Worm (Caenorhabditis elegans) whole organism, L1 larva: Measurements from ENCODE around the gene sec-61.A.

Source experiments
- C04F5.9 ChIP-seq: sonication (generic microtip); optimal IDR thresholded peaks from 2 replicates; lab custom pipeline; 2016; ENCODE audit warnings: missing genetic modification characterization, missing compliant biosample characterization
- aly-2 ChIP-seq: fragments of 150-350 bp; optimal IDR thresholded peaks from 2 replicates; lab custom pipeline; 2014; ENCODE audit warnings: missing biosample characterization, missing genetic modification characterization
- ama-1 ChIP-seq: fragments of 150-350 bp; optimal IDR thresholded peaks from 2 replicates; lab custom pipeline; 2014
- ceh-63 ChIP-seq: fragments of 200-800 bp; sonication (Bioruptor generic); optimal IDR thresholded peaks from 2 replicates; lab custom pipeline; 2018; ENCODE audit warnings: mild to moderate bottlenecking, missing genetic modification characterization, missing compliant biosample characterization
- ceh-82 ChIP-seq, 3 experiments: fragments of 150-350 bp in 1 of 3; sonication (generic microtip) in 2 of 3; optimal IDR thresholded peaks; 2 replicates each; lab custom pipeline; 2014 to 2017; ENCODE audit warnings: missing biosample characterization in 3 of 3, missing genetic modification characterization in 3 of 3
- ceh-88 ChIP-seq: fragments of 200-800 bp; sonication (Bioruptor generic); IDR thresholded peaks from 2 replicates; pipeline ENCODE4 v1.3.6; 2022; ENCODE audit warnings: missing genetic modification characterization, missing compliant biosample characterization
- ceh-90 ChIP-seq: sonication (generic microtip); optimal IDR thresholded peaks from 2 replicates; lab custom pipeline; 2016; ENCODE audit warnings: missing genetic modification characterization, missing compliant biosample characterization
- dpl-1 ChIP-seq, 3 experiments: fragments of 150-350 bp in 2 of 3; sonication (generic microtip) in 1 of 3; optimal IDR thresholded peaks; 2 replicates each; lab custom pipeline; 2014 to 2017; ENCODE audit warnings: missing biosample characterization in 3 of 3, missing genetic modification characterization in 3 of 3, missing genetic modification reagents in 3 of 3
- dsc-1 ChIP-seq: sonication (generic microtip); optimal IDR thresholded peaks from 2 replicates; lab custom pipeline; 2016; ENCODE audit warnings: mild to moderate bottlenecking, missing genetic modification characterization, missing compliant biosample characterization
- efl-1 ChIP-seq, 4 experiments: fragments of 150-350 bp; optimal IDR thresholded peaks in 3 of 4; peaks in 1 of 4; 1 replicate in 1 of 4; 2 replicates in 3 of 4; lab custom pipeline; 2014; ENCODE audit warnings: missing biosample characterization in 2 of 4, missing genetic modification characterization in 2 of 4, missing genetic modification reagents in 2 of 4
- egl-27 ChIP-seq, 2 experiments: fragments of 150-350 bp in 1 of 2; sonication (generic microtip); optimal IDR thresholded peaks; 3 replicates each; lab custom pipeline; 2017 to 2018; ENCODE audit warnings: missing biosample characterization in 2 of 2, missing genetic modification characterization in 2 of 2, missing genetic modification reagents in 2 of 2
- elt-2 ChIP-seq: sonication (generic microtip); optimal IDR thresholded peaks from 2 replicates; lab custom pipeline; 2016; ENCODE audit warnings: missing genetic modification characterization, mild to moderate bottlenecking, inconsistent platforms, missing compliant biosample characterization, missing genetic modification reagents
- elt-3 ChIP-seq, 6 experiments: fragments of 150-350 bp in 1 of 6; sonication (generic microtip); optimal IDR thresholded peaks; 2 replicates each; lab custom pipeline; 2017 to 2018; ENCODE audit warnings: missing biosample characterization in 6 of 6, missing genetic modification characterization in 6 of 6, inconsistent platforms in 1 of 6
- fkh-10 ChIP-seq: sonication (generic microtip); optimal IDR thresholded peaks from 2 replicates; lab custom pipeline; 2017; ENCODE audit warnings: missing biosample characterization, missing genetic modification reagents, missing genetic modification characterization
- fkh-4 ChIP-seq: sonication (generic microtip); optimal IDR thresholded peaks from 2 replicates; lab custom pipeline; 2016; ENCODE audit warnings: missing compliant biosample characterization, missing genetic modification characterization, borderline replicate concordance
- fkh-8 ChIP-seq: sonication (generic microtip); optimal IDR thresholded peaks from 2 replicates; lab custom pipeline; 2016; ENCODE audit warnings: mild to moderate bottlenecking, missing genetic modification characterization, missing compliant biosample characterization
- fos-1 ChIP-seq: fragments of 150-350 bp; optimal IDR thresholded peaks from 2 replicates; lab custom pipeline; 2014; ENCODE audit warnings: missing biosample characterization, missing genetic modification characterization
- grh-1 ChIP-seq: fragments of 200-800 bp; sonication (Bioruptor generic); IDR thresholded peaks from 2 replicates; pipeline ENCODE4 v1.3.6; 2022; ENCODE audit warnings: missing genetic modification reagents, missing genetic modification characterization, missing compliant biosample characterization
- hlh-4 ChIP-seq: sonication (generic microtip); optimal IDR thresholded peaks from 2 replicates; lab custom pipeline; 2016; ENCODE audit warnings: mild to moderate bottlenecking, missing genetic modification characterization, missing compliant biosample characterization
- hpl-2 ChIP-seq: fragments of 150-350 bp; optimal IDR thresholded peaks from 2 replicates; lab custom pipeline; 2014; ENCODE audit warnings: missing biosample characterization, missing genetic modification reagents, missing genetic modification characterization
- isw-1 ChIP-seq: fragments of 200-800 bp; sonication (Bioruptor generic); IDR thresholded peaks from 2 replicates; pipeline ENCODE4 v1.3.6; 2022; ENCODE audit warnings: missing genetic modification characterization, missing compliant biosample characterization
- jun-1 ChIP-seq: fragments of 150-350 bp; optimal IDR thresholded peaks from 2 replicates; lab custom pipeline; 2014; ENCODE audit warnings: missing biosample characterization, missing genetic modification reagents, missing genetic modification characterization
- lin-13 ChIP-seq: fragments of 150-350 bp; optimal IDR thresholded peaks from 2 replicates; lab custom pipeline; 2014; ENCODE audit warnings: missing biosample characterization, missing genetic modification reagents, missing genetic modification characterization
- lin-39 ChIP-seq: fragments of 150-350 bp; optimal IDR thresholded peaks from 2 replicates; lab custom pipeline; 2014; ENCODE audit warnings: missing biosample characterization, missing genetic modification reagents, missing genetic modification characterization
- lir-3 ChIP-seq: sonication (generic microtip); optimal IDR thresholded peaks from 2 replicates; lab custom pipeline; 2016; ENCODE audit warnings: mild to moderate bottlenecking, missing genetic modification characterization, moderate library complexity, missing compliant biosample characterization; ENCODE audit not compliant: poor library complexity
- lsy-2 ChIP-seq, 2 experiments: fragments of 150-350 bp; optimal IDR thresholded peaks; 2 replicates each; lab custom pipeline; 2014; ENCODE audit warnings: missing biosample characterization in 2 of 2, missing genetic modification characterization in 2 of 2
- mab-9 ChIP-seq: fragments of 200-800 bp; sonication (Bioruptor generic); IDR thresholded peaks from 2 replicates; pipeline ENCODE4 v1.3.6; 2022; ENCODE audit warnings: missing genetic modification reagents, missing genetic modification characterization, missing compliant biosample characterization
- nhr-11 ChIP-seq: fragments of 150-350 bp; optimal IDR thresholded peaks from 2 replicates; lab custom pipeline; 2014; ENCODE audit warnings: missing biosample characterization, missing genetic modification characterization
- nhr-20 ChIP-seq: sonication (generic microtip); optimal IDR thresholded peaks from 2 replicates; lab custom pipeline; 2016; ENCODE audit warnings: mild to moderate bottlenecking, missing genetic modification characterization, missing compliant biosample characterization
- nhr-28 ChIP-seq: fragments of 150-350 bp; optimal IDR thresholded peaks from 2 replicates; lab custom pipeline; 2014; ENCODE audit warnings: missing biosample characterization, missing genetic modification characterization
- nhr-47 ChIP-seq: sonication (generic microtip); optimal IDR thresholded peaks from 2 replicates; lab custom pipeline; 2016; ENCODE audit warnings: mild to moderate bottlenecking, missing genetic modification characterization, moderate library complexity, missing compliant biosample characterization
- nhr-77 ChIP-seq: fragments of 150-350 bp; optimal IDR thresholded peaks from 2 replicates; lab custom pipeline; 2014; ENCODE audit warnings: missing biosample characterization, missing genetic modification characterization
- nhr-84 ChIP-seq: sonication (generic microtip); optimal IDR thresholded peaks from 2 replicates; lab custom pipeline; 2017; ENCODE audit warnings: missing biosample characterization, missing genetic modification characterization
- pag-3 ChIP-seq: sonication (generic microtip); optimal IDR thresholded peaks from 2 replicates; lab custom pipeline; 2017; ENCODE audit warnings: missing genetic modification characterization, mild to moderate bottlenecking, missing compliant biosample characterization, antibody characterized with exemption, borderline replicate concordance; ENCODE audit not compliant: insufficient read depth
- pqm-1 ChIP-seq: sonication (generic microtip); optimal IDR thresholded peaks from 3 replicates; lab custom pipeline; 2017; ENCODE audit warnings: missing biosample characterization, missing genetic modification characterization
- rnt-1 ChIP-seq: sonication (generic microtip); optimal IDR thresholded peaks from 2 replicates; lab custom pipeline; 2016; ENCODE audit warnings: mild to moderate bottlenecking, missing genetic modification characterization, moderate library complexity, missing compliant biosample characterization
- snpc-4 ChIP-seq: fragments of 150-350 bp; optimal IDR thresholded peaks from 2 replicates; lab custom pipeline; 2014; ENCODE audit warnings: missing biosample characterization, missing genetic modification characterization
- snu-23 ChIP-seq: sonication (generic microtip); optimal IDR thresholded peaks from 2 replicates; lab custom pipeline; 2016; ENCODE audit warnings: missing genetic modification characterization, missing compliant biosample characterization
- sox-4 ChIP-seq: sonication (generic microtip); optimal IDR thresholded peaks from 2 replicates; lab custom pipeline; 2016; ENCODE audit warnings: missing genetic modification characterization, missing compliant biosample characterization
- sup-37 ChIP-seq: fragments of 200-800 bp; sonication (Bioruptor generic); optimal IDR thresholded peaks from 2 replicates; lab custom pipeline; 2018; ENCODE audit warnings: mild to moderate bottlenecking, missing genetic modification characterization, missing compliant biosample characterization
- swsn-7 ChIP-seq: sonication (generic microtip); optimal IDR thresholded peaks from 2 replicates; lab custom pipeline; 2016; ENCODE audit warnings: missing genetic modification characterization, missing compliant biosample characterization
- tbx-2 ChIP-seq: sonication (generic microtip); optimal IDR thresholded peaks from 2 replicates; lab custom pipeline; 2016; ENCODE audit warnings: missing genetic modification characterization, missing compliant biosample characterization
- tlp-1 ChIP-seq: fragments of 150-350 bp; optimal IDR thresholded peaks from 2 replicates; lab custom pipeline; 2014; ENCODE audit warnings: missing biosample characterization, missing genetic modification characterization
- unc-130 ChIP-seq: fragments of 150-350 bp; optimal IDR thresholded peaks from 2 replicates; lab custom pipeline; 2017; ENCODE audit warnings: missing biosample characterization, missing genetic modification characterization, inconsistent platforms
- unc-62 ChIP-seq: fragments of 150-350 bp; optimal IDR thresholded peaks from 2 replicates; lab custom pipeline; 2014; ENCODE audit warnings: missing biosample characterization, missing genetic modification reagents, missing genetic modification characterization
- xbp-1 ChIP-seq: sonication (generic microtip); optimal IDR thresholded peaks from 2 replicates; lab custom pipeline; 2016; ENCODE audit warnings: missing genetic modification characterization, missing compliant biosample characterization
- zag-1 ChIP-seq: fragments of 150-350 bp; optimal IDR thresholded peaks from 2 replicates; lab custom pipeline; 2014; ENCODE audit warnings: missing biosample characterization, missing genetic modification characterization
- zip-4 ChIP-seq: fragments of 200-800 bp; sonication (Bioruptor generic); optimal IDR thresholded peaks from 2 replicates; lab custom pipeline; 2018; ENCODE audit warnings: mild to moderate bottlenecking, missing genetic modification characterization, moderate library complexity, missing compliant biosample characterization
- ztf-11 ChIP-seq, 2 experiments: sonication (generic microtip); optimal IDR thresholded peaks; 2 replicates each; lab custom pipeline; 2016 to 2017; ENCODE audit warnings: missing genetic modification characterization in 2 of 2, missing biosample characterization in 1 of 2, missing compliant biosample characterization in 1 of 2

The sec-61.A gene

DNA sequence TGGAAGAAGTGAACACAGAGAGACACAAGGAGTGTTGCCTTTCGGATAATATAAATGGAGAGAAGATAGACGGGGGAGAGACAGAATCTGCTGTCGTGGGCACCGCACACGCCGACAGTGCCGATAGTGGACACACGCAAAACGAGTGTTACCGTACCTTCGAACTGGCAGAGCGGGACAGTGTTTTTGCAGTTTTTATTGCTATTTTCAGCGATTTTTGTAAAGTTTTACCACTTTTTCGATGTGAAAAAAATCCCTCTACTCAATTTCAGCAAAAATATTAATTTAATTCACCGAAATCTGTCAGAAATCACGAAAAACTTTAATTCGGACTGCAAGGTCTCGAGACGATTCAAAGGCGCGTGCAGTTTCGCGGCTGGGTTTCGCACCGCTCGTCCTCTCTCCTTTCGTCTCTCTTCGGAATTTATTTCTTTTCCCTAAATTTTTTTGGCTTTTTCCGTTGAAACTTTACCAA lies at the start of gene sec-61.A (continued):
- TF ChIP-seq hlh-4 (tag; lab: Kevin White, UChicago), result no peak
- TF ChIP-seq zip-4 (GFP tag; lab: Kevin White, UChicago), result peak; percentile 64
- TF ChIP-seq fkh-8 (tag; lab: Kevin White, UChicago), result peak; percentile 92
- TF ChIP-seq grh-1 (GFP tag; lab: Robert Waterston, UW), result peak; percentile 82
- peak; percentile 58 for TF ChIP-seq ceh-88 (GFP tag; lab: Robert Waterston, UW)
- peak; percentile 2 for TF ChIP-seq unc-130 (tag; lab: Kevin White, UChicago)
- peak; percentile 51 for TF ChIP-seq snpc-4 (tag; lab: Kevin White, UChicago)
- peak; percentile 57 for TF ChIP-seq aly-2
- no peak for TF ChIP-seq unc-62
- TF ChIP-seq snu-23 (GFP tag; lab: Kevin White, UChicago), result peak; percentile 95
- TF ChIP-seq tlp-1 (tag; lab: Kevin White, UChicago), result no peak
- TF ChIP-seq lin-39 (tag; lab: Kevin White, UChicago), result peak; percentile 45
- TF ChIP-seq nhr-77, result peak; percentile 86
- peak; percentile 74 to 79 (median 78) for TF ChIP-seq dpl-1 (GFP tag; optimal IDR thresholded peaks at IDR 0.05; lab: Kevin White, UChicago)
- peak; percentile 52; the same call in 1 of the 2 replicates for TF ChIP-seq mab-9 (GFP tag; lab: Robert Waterston, UW)
- TF ChIP-seq dsc-1 (tag; lab: Kevin White, UChicago), result peak; percentile 78
- TF ChIP-seq nhr-47, result peak; percentile 92
- TF ChIP-seq fkh-4 (tag; lab: Kevin White, UChicago), result no peak
- TF ChIP-seq pqm-1 (tag; lab: Kevin White, UChicago), result no peak
- peak; percentile 97 to 99 for TF ChIP-seq lsy-2 (tag; optimal IDR thresholded peaks at IDR 0.05; lab: Kevin White, UChicago)
- TF ChIP-seq nhr-28, result no peak
- peak; percentile 50 for TF ChIP-seq ceh-90 (tag; lab: Kevin White, UChicago)
- peak; percentile 62 for TF ChIP-seq C04F5.9 (tag; lab: Kevin White, UChicago)
- no peak for TF ChIP-seq zag-1 (tag; lab: Kevin White, UChicago)
- peak; percentile 87 for TF ChIP-seq nhr-20
- TF ChIP-seq isw-1 (GFP tag; lab: Robert Waterston, UW), result peak; percentile 100
- peak; percentile 46 for TF ChIP-seq fkh-10
- peak; percentile 39 for TF ChIP-seq fos-1
- peak in 1 of 2 experiments; percentile 27 for TF ChIP-seq egl-27 (tag; optimal IDR thresholded peaks at IDR 0.05; lab: Kevin White, UChicago)
- TF ChIP-seq lir-3 (tag; lab: Kevin White, UChicago), result peak; percentile 25
- no peak for TF ChIP-seq pag-3 (tag; lab: Kevin White, UChicago)

DNA sequence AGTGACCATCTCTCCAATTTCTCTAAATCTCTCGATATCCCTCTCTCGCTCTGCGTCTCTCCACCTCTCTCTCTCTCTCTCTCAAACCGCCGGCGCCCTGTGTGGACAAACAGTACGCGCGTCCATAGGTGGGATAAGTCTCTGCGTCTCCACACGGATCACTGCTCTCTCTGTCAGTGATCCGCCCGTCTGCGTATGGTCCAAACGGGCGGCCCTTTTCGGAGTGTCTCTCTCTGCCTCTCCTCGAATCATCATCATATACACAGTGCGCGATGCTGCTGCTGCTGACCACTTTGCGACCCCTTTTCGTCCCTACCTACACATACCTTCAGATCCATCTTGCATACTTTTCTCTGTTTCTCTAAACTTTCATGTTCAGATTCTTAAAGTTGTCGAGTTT lies 47.3 kb upstream of the sec-61.A start:
- TF ChIP-seq sup-37 (no peak), sox-4 (tag; lab: Kevin White, UChicago) (no peak), tlp-1 (tag; lab: Kevin White, UChicago) (no peak), nhr-11 (tag; lab: Kevin White, UChicago) (no peak), grh-1 (GFP tag; lab: Robert Waterston, UW) (peak; percentile 85), tbx-2 (tag; lab: Kevin White, UChicago) (peak; percentile 71), elt-2 (tag; lab: Kevin White, UChicago) (no peak), pqm-1 (tag; lab: Kevin White, UChicago) (no peak), ceh-63 (no peak), rnt-1 (tag; lab: Kevin White, UChicago) (no peak), lsy-2 (tag; optimal IDR thresholded peaks at IDR 0.05; lab: Kevin White, UChicago) (peak; percentile 50), ama-1 (lab: Kevin White, UChicago) (no peak), elt-3 (tag; optimal IDR thresholded peaks at IDR 0.05; lab: Kevin White, UChicago) (peak in 4 of 6 experiments; percentile 2 to 65 (median 41)), isw-1 (GFP tag; lab: Robert Waterston, UW) (no peak), hpl-2 (GFP tag; lab: Kevin White, UChicago) (no peak), nhr-28 (no peak), mab-9 (GFP tag; lab: Robert Waterston, UW) (no peak), dsc-1 (tag; lab: Kevin White, UChicago) (no peak), ceh-82 (tag; optimal IDR thresholded peaks at IDR 0.05; lab: Kevin White, UChicago) (peak; percentile 9 to 31 (median 24)), nhr-77 (peak; percentile 78), lin-13 (GFP tag; lab: Kevin White, UChicago) (peak; percentile 46), unc-62 (no peak), jun-1 (peak; percentile 2), zag-1 (tag; lab: Kevin White, UChicago) (no peak), nhr-84 (tag; lab: Kevin White, UChicago) (no peak), swsn-7 (tag; lab: Kevin White, UChicago) (peak; percentile 56), fos-1 (peak; percentile 18), efl-1 (optimal IDR thresholded peaks at IDR 0.05; lab: Kevin White, UChicago) (peak; percentile 48 to 59), efl-1 (GFP tag; optimal IDR thresholded peaks at IDR 0.05 in 1 of 2; lab: Kevin White, UChicago) (peak in 1 of 2 experiments; percentile 95), xbp-1 (tag; lab: Kevin White, UChicago) (peak; percentile 43), egl-27 (tag; optimal IDR thresholded peaks at IDR 0.05; lab: Kevin White, UChicago) (no peak), ztf-11 (tag; optimal IDR thresholded peaks at IDR 0.05; lab: Kevin White, UChicago) (peak in 1 of 2 experiments; percentile 41), C04F5.9 (tag; lab: Kevin White, UChicago) (no peak)
